Fruit fly (Drosophila melanogaster) whole organism, embryonic: Measurements from ENCODE around the gene CG11550.

Experiments
- Atf-2 ChIP-seq: fragments of 200-800 bp; sonication (Bioruptor generic); optimal IDR thresholded peaks from 2 replicates; lab custom pipeline; 2016; ENCODE audit warnings: missing biosample characterization, missing genetic modification characterization
- B-H2 ChIP-seq: fragments of 200-800 bp; sonication (Bioruptor generic); optimal IDR thresholded peaks from 2 replicates; lab custom pipeline; 2018; ENCODE audit warnings: missing biosample characterization, mild to moderate bottlenecking, missing genetic modification characterization
- CG10462 ChIP-seq: fragments of 200-800 bp; sonication (Bioruptor generic); optimal IDR thresholded peaks from 2 replicates; lab custom pipeline; 2016; ENCODE audit warnings: missing biosample characterization, missing genetic modification characterization
- CG11456 ChIP-seq: fragments of 200-800 bp; sonication (Bioruptor generic); IDR thresholded peaks from 3 replicates; pipeline ENCODE4 v1.3.6; 2022; ENCODE audit warnings: missing biosample characterization, missing genetic modification characterization
- CG12104 ChIP-seq: fragments of 200-800 bp; sonication (Bioruptor generic); optimal IDR thresholded peaks from 3 replicates; lab custom pipeline; 2016; ENCODE audit warnings: missing biosample characterization, missing genetic modification characterization
- CG13296 ChIP-seq: fragments of 200-800 bp; sonication (Bioruptor generic); optimal IDR thresholded peaks from 3 replicates; lab custom pipeline; 2018; ENCODE audit warnings: missing biosample characterization, mild to moderate bottlenecking, missing genetic modification characterization
- CG14441 ChIP-seq: fragments of 200-800 bp; sonication (Bioruptor generic); IDR thresholded peaks from 2 replicates; pipeline ENCODE4 v1.3.6; 2022; ENCODE audit warnings: missing biosample characterization, missing genetic modification characterization
- CG1647 ChIP-seq: fragments of 200-800 bp; sonication (Bioruptor generic); optimal IDR thresholded peaks from 3 replicates; lab custom pipeline; 2016; ENCODE audit warnings: missing biosample characterization, missing genetic modification characterization
- CG17912 ChIP-seq: fragments of 200-800 bp; sonication (Bioruptor generic); optimal IDR thresholded peaks from 2 replicates; lab custom pipeline; 2018; ENCODE audit warnings: missing biosample characterization, mild to moderate bottlenecking, missing genetic modification characterization
- CG18011 ChIP-seq: fragments of 200-800 bp; sonication (Bioruptor generic); optimal IDR thresholded peaks from 2 replicates; lab custom pipeline; 2017; ENCODE audit warnings: missing biosample characterization, missing genetic modification characterization, mild to moderate bottlenecking, moderate library complexity, missing genotype
- CG2199 ChIP-seq: fragments of 200-800 bp; sonication (Bioruptor generic); IDR thresholded peaks from 3 replicates; pipeline ENCODE4 v1.3.6; 2022; ENCODE audit warnings: missing biosample characterization, missing genetic modification characterization
- CG31441 ChIP-seq: fragments of 200-800 bp; sonication (Bioruptor generic); IDR thresholded peaks from 2 replicates; pipeline ENCODE4 v1.3.6; 2022; ENCODE audit warnings: missing biosample characterization, missing genetic modification characterization
- CG32532 ChIP-seq: fragments of 200-800 bp; sonication (Bioruptor generic); IDR thresholded peaks from 2 replicates; pipeline ENCODE4 v1.3.6; 2022; ENCODE audit warnings: missing biosample characterization, missing genetic modification characterization
- CG42726 ChIP-seq: fragments of 200-800 bp; sonication (Bioruptor generic); IDR thresholded peaks from 2 replicates; pipeline ENCODE4 v1.3.6; 2022; ENCODE audit warnings: missing biosample characterization, missing genetic modification characterization; ENCODE audit not compliant: partially characterized antibody
- CG4404 ChIP-seq: fragments of 200-800 bp; sonication (Bioruptor generic); IDR thresholded peaks from 2 replicates; pipeline ENCODE4 v1.3.6; 2022; ENCODE audit warnings: missing biosample characterization, missing genetic modification characterization
- CHES-1-like ChIP-seq: fragments of 200-800 bp; sonication (Bioruptor generic); optimal IDR thresholded peaks from 2 replicates; lab custom pipeline; 2016; ENCODE audit warnings: missing biosample characterization, missing genetic modification characterization
- Dip3 ChIP-seq: fragments of 200-800 bp; sonication (Bioruptor generic); optimal IDR thresholded peaks from 3 replicates; lab custom pipeline; 2016; ENCODE audit warnings: missing biosample characterization, missing genetic modification characterization
- Fer3 ChIP-seq: fragments of 200-800 bp; sonication (Bioruptor generic); optimal IDR thresholded peaks from 2 replicates; lab custom pipeline; 2018; ENCODE audit warnings: missing biosample characterization, mild to moderate bottlenecking, missing genetic modification characterization, moderate library complexity
- HmgD ChIP-seq: fragments of 200-800 bp; sonication (Bioruptor generic); optimal IDR thresholded peaks from 3 replicates; lab custom pipeline; 2016; ENCODE audit warnings: missing biosample characterization, missing genetic modification characterization
- Hr78 ChIP-seq, 2 experiments: fragments of 200-800 bp in 1 of 2; fragments of >200 bp in 1 of 2; sonication (Bioruptor generic) in 1 of 2; optimal IDR thresholded peaks; 2 replicates each; lab custom pipeline; 2017 to 2019; ENCODE audit warnings: missing biosample characterization in 2 of 2, missing genetic modification characterization in 2 of 2, mild to moderate bottlenecking in 1 of 2, moderate library complexity in 1 of 2
- Jarid2 ChIP-seq: fragments of 200-800 bp; sonication (Bioruptor generic); optimal IDR thresholded peaks from 3 replicates; lab custom pipeline; 2017; ENCODE audit warnings: mild to moderate bottlenecking, missing biosample characterization, missing genetic modification reagents, missing genetic modification characterization
- MESR4 ChIP-seq: fragments of 200-800 bp; sonication (Bioruptor generic); optimal IDR thresholded peaks from 2 replicates; lab custom pipeline; 2018; ENCODE audit warnings: missing biosample characterization, mild to moderate bottlenecking, missing genetic modification characterization, moderate library complexity
- Mes4 ChIP-seq: fragments of 200-800 bp; sonication (Bioruptor generic); optimal IDR thresholded peaks from 2 replicates; lab custom pipeline; 2016; ENCODE audit warnings: missing biosample characterization, missing genetic modification characterization
- NC2β ChIP-seq: fragments of 200-800 bp; sonication (Bioruptor generic); optimal IDR thresholded peaks from 2 replicates; lab custom pipeline; 2016; ENCODE audit warnings: missing biosample characterization, missing genetic modification characterization
- Sox100B ChIP-seq: fragments of 200-800 bp; sonication (Bioruptor generic); optimal IDR thresholded peaks from 3 replicates; lab custom pipeline; 2018; ENCODE audit warnings: missing biosample characterization, mild to moderate bottlenecking, missing genetic modification characterization
- Sry-β ChIP-seq: fragments of 200-800 bp; sonication (Bioruptor generic); optimal IDR thresholded peaks from 2 replicates; lab custom pipeline; 2018; ENCODE audit warnings: missing biosample characterization, mild to moderate bottlenecking, missing genetic modification characterization, moderate library complexity
- Xbp1 ChIP-seq: fragments of 200-800 bp; sonication (Bioruptor generic); optimal IDR thresholded peaks from 3 replicates; lab custom pipeline; 2016; ENCODE audit warnings: missing biosample characterization, mild to moderate bottlenecking, missing genetic modification characterization
- caup ChIP-seq: fragments of 200-800 bp; sonication (Bioruptor generic); optimal IDR thresholded peaks from 3 replicates; lab custom pipeline; 2017; ENCODE audit warnings: missing biosample characterization, mild to moderate bottlenecking, missing genetic modification characterization, moderate library complexity; ENCODE audit not compliant: severe bottlenecking
- chm ChIP-seq: fragments of 200-800 bp; sonication (Bioruptor generic); IDR thresholded peaks from 2 replicates; pipeline ENCODE4 v1.3.6; 2022; ENCODE audit warnings: missing biosample characterization, missing genetic modification characterization
- dimm ChIP-seq: fragments of 200-800 bp; sonication (Bioruptor generic); IDR thresholded peaks from 2 replicates; pipeline ENCODE4 v1.3.6; 2022; ENCODE audit warnings: missing biosample characterization, missing genetic modification characterization
- ewg ChIP-seq: fragments of 200-800 bp; sonication (Bioruptor generic); optimal IDR thresholded peaks from 3 replicates; lab custom pipeline; 2017; ENCODE audit warnings: mild to moderate bottlenecking, missing biosample characterization, missing genetic modification reagents, missing genetic modification characterization
- grau ChIP-seq: fragments of 200-800 bp; optimal IDR thresholded peaks from 3 replicates; lab custom pipeline; 2019; ENCODE audit warnings: missing biosample characterization, mild to moderate bottlenecking, missing genetic modification characterization, moderate library complexity
- gro ChIP-seq: fragments of 200-800 bp; sonication (Bioruptor generic); optimal IDR thresholded peaks from 2 replicates; lab custom pipeline; 2016; ENCODE audit warnings: missing biosample characterization, missing genetic modification characterization
- hkb ChIP-seq, 2 experiments: fragments of 200-800 bp in 1 of 2; fragments of >200 bp in 1 of 2; sonication (Bioruptor generic) in 1 of 2; IDR thresholded peaks in 1 of 2; optimal IDR thresholded peaks in 1 of 2; 2 replicates each; pipeline versions ENCODE4 v1.3.6 to Lab custom; 2017 to 2022; ENCODE audit warnings: missing biosample characterization in 1 of 2, missing genetic modification characterization in 1 of 2
- ind ChIP-seq: fragments of 200-800 bp; sonication (Bioruptor generic); optimal IDR thresholded peaks from 3 replicates; lab custom pipeline; 2016; ENCODE audit warnings: missing biosample characterization, missing genetic modification characterization
- kah ChIP-seq: fragments of 200-800 bp; sonication (Bioruptor generic); optimal IDR thresholded peaks from 2 replicates; lab custom pipeline; 2018; ENCODE audit warnings: missing biosample characterization, mild to moderate bottlenecking, missing genetic modification characterization
- ken ChIP-seq: fragments of 200-800 bp; sonication (Bioruptor generic); IDR thresholded peaks from 3 replicates; pipeline ENCODE4 v1.3.6; 2022; ENCODE audit warnings: missing biosample characterization, missing genetic modification characterization
- lmd ChIP-seq: fragments of 200-800 bp; sonication (Bioruptor generic); IDR thresholded peaks from 2 replicates; pipeline ENCODE4 v1.3.6; 2022; ENCODE audit warnings: missing biosample characterization, missing genetic modification characterization
- pan ChIP-seq, 4 experiments: fragments of >200 bp in 3 of 4; fragments of 200-800 bp in 1 of 4; sonication (Bioruptor generic) in 1 of 4; optimal IDR thresholded peaks in 3 of 4; IDR thresholded peaks in 1 of 4; 2 replicates each; pipeline versions ENCODE4 v1.3.6 to Lab custom; 2017 to 2022; ENCODE audit warnings: missing biosample characterization in 2 of 4, missing genetic modification characterization in 2 of 4, mixed read lengths in 1 of 4
- seq ChIP-seq: fragments of 200-800 bp; sonication (Bioruptor generic); IDR thresholded peaks from 2 replicates; pipeline ENCODE4 v1.3.6; 2022; ENCODE audit warnings: missing biosample characterization, missing genetic modification characterization
- shn ChIP-seq: fragments of 200-800 bp; sonication (Bioruptor generic); optimal IDR thresholded peaks from 3 replicates; lab custom pipeline; 2016; ENCODE audit warnings: missing biosample characterization, missing genetic modification characterization
- slbo ChIP-seq: fragments of 200-800 bp; sonication (Bioruptor generic); IDR thresholded peaks from 2 replicates; pipeline ENCODE4 v1.3.6; 2022; ENCODE audit warnings: missing biosample characterization, missing genetic modification characterization
- sob ChIP-seq: fragments of 200-800 bp; sonication (Bioruptor generic); IDR thresholded peaks from 2 replicates; pipeline ENCODE4 v1.3.6; 2022; ENCODE audit warnings: missing biosample characterization, missing genetic modification characterization
- tin ChIP-seq: fragments of 200-800 bp; sonication (Bioruptor generic); optimal IDR thresholded peaks from 3 replicates; lab custom pipeline; 2016; ENCODE audit warnings: missing biosample characterization, missing genetic modification characterization
- tna ChIP-seq: fragments of 200-800 bp; sonication (Bioruptor generic); IDR thresholded peaks from 2 replicates; pipeline ENCODE4 v1.3.6; 2022; ENCODE audit warnings: missing biosample characterization, missing genetic modification characterization; ENCODE audit not compliant: partially characterized antibody
- tup ChIP-seq: fragments of 200-800 bp; sonication (Bioruptor generic); optimal IDR thresholded peaks from 2 replicates; lab custom pipeline; 2016; ENCODE audit warnings: missing biosample characterization, mild to moderate bottlenecking, missing genetic modification characterization, moderate library complexity
- tx ChIP-seq: fragments of 200-800 bp; sonication (Bioruptor generic); optimal IDR thresholded peaks from 2 replicates; lab custom pipeline; 2016; ENCODE audit warnings: missing biosample characterization, missing genetic modification characterization
- zfh2 ChIP-seq: fragments of 200-800 bp; sonication (Bioruptor generic); optimal IDR thresholded peaks from 2 replicates; lab custom pipeline; 2016; ENCODE audit warnings: missing biosample characterization, missing genetic modification characterization

CG11550 gene

DNA sequence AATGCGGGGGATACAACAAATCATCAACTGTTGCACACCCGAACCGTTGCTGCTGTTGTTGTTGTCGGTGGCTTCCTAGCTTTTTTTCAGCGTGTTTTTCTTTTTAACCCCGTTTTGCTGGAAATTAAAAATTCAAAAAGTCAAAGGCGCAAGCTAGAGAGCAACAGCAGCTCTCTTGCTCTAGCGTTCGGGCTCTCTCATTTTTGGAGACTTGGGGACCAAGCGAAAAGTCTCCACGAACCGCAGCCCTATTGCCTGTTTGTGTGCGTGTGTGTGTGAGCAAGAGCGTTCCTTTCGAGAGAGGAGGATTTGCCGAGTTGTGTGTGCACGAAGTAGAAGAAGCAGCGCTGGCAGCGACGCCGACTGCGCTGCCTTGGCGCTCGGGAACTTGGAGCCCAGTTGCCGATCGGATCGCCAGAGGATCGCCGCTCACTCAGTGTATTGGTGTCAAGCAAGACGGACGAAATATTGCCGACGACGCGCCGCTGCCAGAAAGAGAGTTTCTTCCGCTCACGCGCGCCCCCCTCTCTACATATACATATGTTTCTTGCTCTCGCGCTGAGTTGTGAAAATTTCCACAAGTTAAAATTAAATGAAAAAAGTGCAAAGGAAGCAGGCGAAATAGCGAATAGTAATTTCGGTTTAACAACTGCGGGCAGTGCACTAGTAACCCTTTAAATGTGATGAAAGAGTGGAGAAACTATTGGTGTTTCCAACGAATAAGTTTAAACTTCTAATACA, 45.1 kb upstream of the CG11550 start (continued):
- TF ChIP-seq NC2β (GFP tag; lab: Kevin White, UChicago) (no peak), CG14441 (GFP tag; lab: Robert Waterston, UW) (0 out of 2 replicates have a peak, but pooled peaks have one; percentile 17), tx (GFP tag; lab: Kevin White, UChicago) (no peak), caup (GFP tag; lab: Kevin White, UChicago) (peak; percentile 9), CG42726 (GFP tag; lab: Robert Waterston, UW) (peak; percentile 43), shn (GFP tag; lab: Kevin White, UChicago) (no peak), Jarid2 (GFP tag; lab: Kevin White, UChicago) (peak; percentile 74), HmgD (GFP tag; lab: Kevin White, UChicago) (no peak), tin (GFP tag; lab: Kevin White, UChicago) (no peak), kah (no peak), Xbp1 (GFP tag; lab: Kevin White, UChicago) (no peak), ken (no peak), dimm (GFP tag; lab: Robert Waterston, UW) (no peak), CG31441 (GFP tag; lab: Robert Waterston, UW) (no peak), ewg (no peak), tup (GFP tag; lab: Kevin White, UChicago) (no peak), CG10462 (GFP tag; lab: Kevin White, UChicago) (no peak), CG13296 (GFP tag; lab: Kevin White, UChicago) (no peak), CG4404 (GFP tag; lab: Robert Waterston, UW) (no peak), CG12104 (GFP tag; lab: Kevin White, UChicago) (no peak), Mes4 (no peak), sob (no peak), tna (GFP tag; lab: Robert Waterston, UW) (0 out of 2 replicates have a peak, but pooled peaks have one; percentile 11), CG17912 (GFP tag; lab: Kevin White, UChicago) (no peak), Sry-β (GFP tag; lab: Kevin White, UChicago) (no peak), CG11456 (GFP tag; lab: Robert Waterston, UW) (no peak), CG2199 (peak; percentile 45; the same call in 2 of the 3 replicates), Atf-2 (no peak), hkb (optimal IDR thresholded peaks at IDR 0.05; lab: Kevin White, UChicago) (no peak), hkb (GFP tag; IDR thresholded peaks at IDR 0.05; lab: Robert Waterston, UW) (peak; percentile 60; the same call in 1 of the 2 replicates), Hr78 (GFP tag; optimal IDR thresholded peaks at IDR 0.05; lab: Kevin White, UChicago) (peak in 1 of 2 experiments; percentile 54), lmd (no peak), CG18011 (no peak), grau (tag; lab: Kevin White, UChicago) (no peak), chm (GFP tag; lab: Robert Waterston, UW) (peak; percentile 69), Fer3 (no peak), Sox100B (no peak), gro (GFP tag; lab: Kevin White, UChicago) (no peak), MESR4 (GFP tag; lab: Kevin White, UChicago) (no peak), B-H2 (no peak), Dip3 (peak; percentile 21), CG1647 (GFP tag; lab: Kevin White, UChicago) (no peak), seq (GFP tag; lab: Robert Waterston, UW) (no peak), zfh2 (GFP tag; lab: Kevin White, UChicago) (no peak), CHES-1-like (GFP tag; lab: Kevin White, UChicago) (no peak), pan (optimal IDR thresholded peaks at IDR 0.05; lab: Kevin White, UChicago) (no peak), pan (GFP tag; optimal IDR thresholded peaks at IDR 0.05 in 1 of 2, IDR thresholded peaks at IDR 0.05 in 1 of 2) (no peak), ind (GFP tag; lab: Kevin White, UChicago) (no peak), CG32532 (0 out of 2 replicates have a peak, but pooled peaks have one; percentile 41), slbo (no peak)
